Fruit fly (Drosophila melanogaster) whole organism, embryonic: ENCODE data around the gene MtnD.
A peak's percentile ranks its signal among the peaks of the same experiment; 100 is the strongest.

Experiments used
- Adf1 ChIP-seq: fragments of 200-800 bp; sonication (Bioruptor generic); IDR thresholded peaks from 2 replicates; pipeline ENCODE4 v1.3.6; 2022; ENCODE audit warnings: missing biosample characterization, missing genetic modification characterization
- B-H1 ChIP-seq: fragments of 200-800 bp; sonication (Bioruptor generic); IDR thresholded peaks from 3 replicates; pipeline ENCODE4 v1.3.6; 2022; ENCODE audit warnings: missing biosample characterization, missing genetic modification characterization
- Blimp-1 ChIP-seq: fragments of 200-800 bp; sonication (Bioruptor generic); optimal IDR thresholded peaks from 3 replicates; lab custom pipeline; 2018; ENCODE audit warnings: missing biosample characterization, missing genetic modification characterization, mild to moderate bottlenecking, moderate library complexity, missing genetic modification reagents
- C15 ChIP-seq: fragments of 200-800 bp; sonication (Bioruptor generic); IDR thresholded peaks from 3 replicates; pipeline ENCODE4 v1.3.6; 2022; ENCODE audit warnings: missing biosample characterization, missing genetic modification characterization
- CG10147 ChIP-seq: fragments of 200-800 bp; sonication (Bioruptor generic); optimal IDR thresholded peaks from 2 replicates; lab custom pipeline; 2019; ENCODE audit warnings: missing biosample characterization, mild to moderate bottlenecking, missing genetic modification characterization, moderate library complexity
- CG10209 ChIP-seq: fragments of 200-800 bp; sonication (Bioruptor generic); optimal IDR thresholded peaks from 3 replicates; lab custom pipeline; 2017; ENCODE audit warnings: missing biosample characterization, mild to moderate bottlenecking, missing genetic modification characterization, missing genetic modification reagents
- CG10654 ChIP-seq: fragments of 200-800 bp; sonication (Bioruptor generic); optimal IDR thresholded peaks from 2 replicates; lab custom pipeline; 2016; ENCODE audit warnings: missing biosample characterization, missing genetic modification characterization
- CG11504 ChIP-seq: fragments of 200-800 bp; sonication (Bioruptor generic); optimal IDR thresholded peaks from 3 replicates; lab custom pipeline; 2019; ENCODE audit warnings: missing biosample characterization, mild to moderate bottlenecking, missing genetic modification characterization, moderate library complexity
- CG16863 ChIP-seq: fragments of 200-800 bp; sonication (Bioruptor generic); optimal IDR thresholded peaks from 3 replicates; lab custom pipeline; 2016; ENCODE audit warnings: missing biosample characterization, missing genetic modification characterization
- CG17359 ChIP-seq: fragments of 200-800 bp; sonication (Bioruptor generic); optimal IDR thresholded peaks from 3 replicates; lab custom pipeline; 2018; ENCODE audit warnings: missing biosample characterization, mild to moderate bottlenecking, missing genetic modification characterization, moderate library complexity
- CG17802 ChIP-seq: fragments of 200-800 bp; sonication (Bioruptor generic); optimal IDR thresholded peaks from 2 replicates; lab custom pipeline; 2018; ENCODE audit warnings: missing biosample characterization, mild to moderate bottlenecking, missing genetic modification characterization, moderate library complexity
- CG1832 ChIP-seq: fragments of 200-800 bp; sonication (Bioruptor generic); optimal IDR thresholded peaks from 2 replicates; lab custom pipeline; 2017; ENCODE audit warnings: missing biosample characterization, mild to moderate bottlenecking, missing genetic modification characterization, inconsistent platforms
- CG2202 ChIP-seq: fragments of 200-800 bp; sonication (Bioruptor generic); optimal IDR thresholded peaks from 2 replicates; lab custom pipeline; 2018; ENCODE audit warnings: missing biosample characterization, mild to moderate bottlenecking, missing genetic modification characterization
- CG3163 ChIP-seq: fragments of 200-800 bp; sonication (Bioruptor generic); optimal IDR thresholded peaks from 3 replicates; lab custom pipeline; 2016; ENCODE audit warnings: missing biosample characterization, missing genetic modification characterization
- CG3838 ChIP-seq: fragments of 200-800 bp; sonication (Bioruptor generic); optimal IDR thresholded peaks from 3 replicates; lab custom pipeline; 2016; ENCODE audit warnings: missing biosample characterization, missing genetic modification characterization
- CG5245 ChIP-seq: fragments of 200-800 bp; sonication (Bioruptor generic); optimal IDR thresholded peaks from 3 replicates; lab custom pipeline; 2016; ENCODE audit warnings: missing biosample characterization, missing genetic modification characterization
- CG7556 ChIP-seq: fragments of 200-800 bp; sonication (Bioruptor generic); optimal IDR thresholded peaks from 2 replicates; lab custom pipeline; 2017; ENCODE audit warnings: missing biosample characterization, mild to moderate bottlenecking, missing genetic modification characterization
- CG7839 ChIP-seq: fragments of 200-800 bp; sonication (Bioruptor generic); optimal IDR thresholded peaks from 3 replicates; lab custom pipeline; 2018; ENCODE audit warnings: missing biosample characterization, mild to moderate bottlenecking, missing genetic modification characterization, moderate library complexity
- CG8281 ChIP-seq: fragments of 200-800 bp; sonication (Bioruptor generic); optimal IDR thresholded peaks from 2 replicates; lab custom pipeline; 2018; ENCODE audit warnings: missing biosample characterization, mild to moderate bottlenecking, missing genetic modification characterization, moderate library complexity
- D19B ChIP-seq: fragments of 200-800 bp; sonication (Bioruptor generic); optimal IDR thresholded peaks from 2 replicates; lab custom pipeline; 2017; ENCODE audit warnings: missing biosample characterization, mild to moderate bottlenecking, missing genetic modification characterization
- Dbx ChIP-seq: fragments of 200-800 bp; sonication (Bioruptor generic); IDR thresholded peaks from 3 replicates; pipeline ENCODE4 v1.3.6; 2022; ENCODE audit warnings: missing biosample characterization, missing genetic modification characterization
- Deaf1 ChIP-seq: fragments of 200-800 bp; optimal IDR thresholded peaks from 3 replicates; lab custom pipeline; 2019; ENCODE audit warnings: missing biosample characterization, mild to moderate bottlenecking, missing genetic modification characterization, moderate library complexity
- Eip74EF ChIP-seq, 2 experiments: fragments of 200-800 bp in 1 of 2; fragments of >200 bp in 1 of 2; sonication (Bioruptor generic) in 1 of 2; optimal IDR thresholded peaks; 2 replicates each; lab custom pipeline; 2017 to 2019; ENCODE audit warnings: missing biosample characterization in 2 of 2, missing genetic modification characterization in 2 of 2, mild to moderate bottlenecking in 1 of 2, moderate library complexity in 1 of 2
- Elba2 ChIP-seq: fragments of 200-800 bp; sonication (Bioruptor generic); optimal IDR thresholded peaks from 3 replicates; lab custom pipeline; 2016; ENCODE audit warnings: missing biosample characterization, missing genetic modification characterization
- Hr3 ChIP-seq: fragments of 200-800 bp; sonication (Bioruptor generic); optimal IDR thresholded peaks from 3 replicates; lab custom pipeline; 2016; ENCODE audit warnings: missing biosample characterization, missing genetic modification characterization
- Mad ChIP-seq: fragments of 200-800 bp; sonication (Bioruptor generic); optimal IDR thresholded peaks from 2 replicates; lab custom pipeline; 2016; ENCODE audit warnings: missing biosample characterization, missing genetic modification characterization
- Neu2 ChIP-seq: fragments of 200-800 bp; sonication (Bioruptor generic); optimal IDR thresholded peaks from 3 replicates; lab custom pipeline; 2016; ENCODE audit warnings: missing biosample characterization, missing genetic modification characterization, borderline replicate concordance
- Rfx ChIP-seq: fragments of 200-800 bp; sonication (Bioruptor generic); IDR thresholded peaks from 2 replicates; pipeline ENCODE4 v1.3.6; 2022; ENCODE audit warnings: missing biosample characterization, missing genetic modification characterization
- corto ChIP-seq: fragments of 200-800 bp; sonication (Bioruptor generic); optimal IDR thresholded peaks from 2 replicates; lab custom pipeline; 2016; ENCODE audit warnings: missing biosample characterization, mild to moderate bottlenecking, missing genetic modification characterization, moderate library complexity
- en ChIP-seq: fragments of 200-800 bp; sonication (Bioruptor generic); optimal IDR thresholded peaks from 2 replicates; lab custom pipeline; 2016; ENCODE audit warnings: missing biosample characterization, missing genetic modification characterization
- gsb ChIP-seq: fragments of 200-800 bp; sonication (Bioruptor generic); IDR thresholded peaks from 2 replicates; pipeline ENCODE4 v1.3.6; 2022; ENCODE audit warnings: missing biosample characterization, missing genetic modification characterization
- hb ChIP-seq: fragments of 200-800 bp; sonication (Bioruptor generic); IDR thresholded peaks from 3 replicates; pipeline ENCODE4 v1.3.6; 2022; ENCODE audit warnings: missing biosample characterization, missing genetic modification characterization; ENCODE audit not compliant: partially characterized antibody
- hbn ChIP-seq: fragments of 200-800 bp; sonication (Bioruptor generic); IDR thresholded peaks from 2 replicates; pipeline ENCODE4 v1.3.6; 2022; ENCODE audit warnings: missing biosample characterization, missing genetic modification characterization; ENCODE audit not compliant: partially characterized antibody
- hkb ChIP-seq, 2 experiments: fragments of 200-800 bp in 1 of 2; fragments of >200 bp in 1 of 2; sonication (Bioruptor generic) in 1 of 2; IDR thresholded peaks in 1 of 2; optimal IDR thresholded peaks in 1 of 2; 2 replicates each; pipeline versions ENCODE4 v1.3.6 to Lab custom; 2017 to 2022; ENCODE audit warnings: missing biosample characterization in 1 of 2, missing genetic modification characterization in 1 of 2
- jigr1 ChIP-seq: fragments of 200-800 bp; sonication (Bioruptor generic); IDR thresholded peaks from 3 replicates; pipeline ENCODE4 v1.3.6; 2022; ENCODE audit warnings: missing biosample characterization, missing genetic modification characterization
- mirr ChIP-seq: fragments of 200-800 bp; sonication (Bioruptor generic); optimal IDR thresholded peaks from 3 replicates; lab custom pipeline; 2018; ENCODE audit warnings: missing biosample characterization, mild to moderate bottlenecking, missing genetic modification characterization
- nerfin-1 ChIP-seq: fragments of 200-800 bp; sonication (Bioruptor generic); optimal IDR thresholded peaks from 3 replicates; lab custom pipeline; 2019; ENCODE audit warnings: missing biosample characterization, mild to moderate bottlenecking, missing genetic modification characterization, moderate library complexity
- pnt ChIP-seq: fragments of 200-800 bp; sonication (Bioruptor generic); optimal IDR thresholded peaks from 3 replicates; lab custom pipeline; 2016; ENCODE audit warnings: missing biosample characterization, missing genetic modification characterization
- prd ChIP-seq, 3 experiments: fragments of >200 bp in 2 of 3; fragments of 200-800 bp in 1 of 3; sonication (Bioruptor generic) in 1 of 3; optimal IDR thresholded peaks in 2 of 3; IDR thresholded peaks in 1 of 3; 2 replicates in 2 of 3; 3 replicates in 1 of 3; pipeline versions ENCODE4 v1.3.6 to Lab custom; 2017 to 2022; ENCODE audit warnings: missing biosample characterization in 1 of 3, missing genetic modification characterization in 1 of 3
- scrt ChIP-seq: fragments of 200-800 bp; sonication (Bioruptor generic); optimal IDR thresholded peaks from 2 replicates; lab custom pipeline; 2018; ENCODE audit warnings: missing biosample characterization, mild to moderate bottlenecking, missing genetic modification characterization, moderate library complexity
- seq ChIP-seq: fragments of 200-800 bp; sonication (Bioruptor generic); IDR thresholded peaks from 2 replicates; pipeline ENCODE4 v1.3.6; 2022; ENCODE audit warnings: missing biosample characterization, missing genetic modification characterization
- sisA ChIP-seq: fragments of 200-800 bp; sonication (Bioruptor generic); IDR thresholded peaks from 2 replicates; pipeline ENCODE4 v1.3.6; 2022; ENCODE audit warnings: missing biosample characterization, missing genetic modification characterization
- sqz ChIP-seq: fragments of 200-800 bp; sonication (Bioruptor generic); optimal IDR thresholded peaks from 3 replicates; lab custom pipeline; 2018; ENCODE audit warnings: missing biosample characterization, mild to moderate bottlenecking, missing genetic modification characterization
- wor ChIP-seq: fragments of 200-800 bp; sonication (Bioruptor generic); IDR thresholded peaks from 2 replicates; pipeline ENCODE4 v1.3.6; 2022; ENCODE audit warnings: missing biosample characterization, missing genetic modification characterization
- zen ChIP-seq: fragments of 200-800 bp; sonication (Bioruptor generic); optimal IDR thresholded peaks from 3 replicates; lab custom pipeline; 2018; ENCODE audit warnings: missing biosample characterization, mild to moderate bottlenecking, missing genetic modification characterization, moderate library complexity

The MtnD gene

dm6 chr3R:20555023-20555422 lies 20.3 kb downstream of the MtnD start (continued):
- TF ChIP-seq sisA (GFP tag; lab: Robert Waterston, UW): peak; percentile 51
- peak; percentile 27 for TF ChIP-seq CG7556 (GFP tag; lab: Kevin White, UChicago)
- TF ChIP-seq hkb (optimal IDR thresholded peaks at IDR 0.05; lab: Kevin White, UChicago): no peak
- peak; percentile 76 for TF ChIP-seq hkb (GFP tag; IDR thresholded peaks at IDR 0.05; lab: Robert Waterston, UW)
- no peak for TF ChIP-seq CG3838 (GFP tag; lab: Kevin White, UChicago)
- peak; percentile 82 for TF ChIP-seq CG7839 (tag; lab: Kevin White, UChicago)
- TF ChIP-seq CG10147 (GFP tag; lab: Kevin White, UChicago): no peak
- no peak for TF ChIP-seq zen (tag; lab: Kevin White, UChicago)
- TF ChIP-seq CG8281 (tag; lab: Kevin White, UChicago): peak; percentile 12
- no peak for TF ChIP-seq en
- no peak for TF ChIP-seq CG3163
- no peak for TF ChIP-seq Adf1 (GFP tag; lab: Robert Waterston, UW)
- TF ChIP-seq Blimp-1 (GFP tag; lab: Kevin White, UChicago): peak; percentile 43
- no peak for TF ChIP-seq hbn
- TF ChIP-seq gsb (GFP tag; lab: Robert Waterston, UW): 0 out of 2 replicates have a peak, but pooled peaks have one; percentile 21
- 0 out of 3 replicates have a peak, but pooled peaks have one; percentile 24 for TF ChIP-seq C15 (GFP tag; lab: Robert Waterston, UW)
- no peak for TF ChIP-seq Mad (GFP tag; lab: Kevin White, UChicago)
- no peak for TF ChIP-seq jigr1
- TF ChIP-seq scrt (GFP tag; lab: Kevin White, UChicago): peak; percentile 70
- no peak for TF ChIP-seq Elba2
- no peak; the same call in 2 of the 3 replicates for TF ChIP-seq B-H1 (GFP tag; lab: Robert Waterston, UW)
- TF ChIP-seq nerfin-1: no peak
- peak; percentile 45 for TF ChIP-seq CG17359 (tag; lab: Kevin White, UChicago)
- no peak for TF ChIP-seq CG1832 (GFP tag; lab: Kevin White, UChicago)
- peak in 1 of 2 experiments; percentile 56 for TF ChIP-seq Eip74EF (GFP tag; optimal IDR thresholded peaks at IDR 0.05; lab: Kevin White, UChicago)
- TF ChIP-seq CG11504 (tag; lab: Kevin White, UChicago): peak; percentile 83
- TF ChIP-seq hb: no peak
- peak; percentile 81 for TF ChIP-seq Rfx (GFP tag; lab: Robert Waterston, UW)
- TF ChIP-seq CG2202: no peak
- TF ChIP-seq Deaf1 (tag; lab: Kevin White, UChicago): peak; percentile 44
- TF ChIP-seq CG10209: no peak
- TF ChIP-seq mirr (GFP tag; lab: Kevin White, UChicago): peak; percentile 42
- TF ChIP-seq pnt (GFP tag; lab: Kevin White, UChicago): peak; percentile 12
- no peak for TF ChIP-seq CG5245 (GFP tag; lab: Kevin White, UChicago)
- no peak for TF ChIP-seq Neu2
- TF ChIP-seq D19B (GFP tag; lab: Kevin White, UChicago): peak; percentile 73
- TF ChIP-seq Hr3: no peak
- no peak for TF ChIP-seq CG17802 (tag; lab: Kevin White, UChicago)
- TF ChIP-seq Dbx (GFP tag; lab: Robert Waterston, UW): peak; percentile 69; the same call in 2 of the 3 replicates
- peak; percentile 36 for TF ChIP-seq corto (GFP tag; lab: Kevin White, UChicago)
- TF ChIP-seq CG10654 (GFP tag; lab: Kevin White, UChicago): no peak
- no peak for TF ChIP-seq prd (optimal IDR thresholded peaks at IDR 0.05; lab: Kevin White, UChicago)
- peak; percentile 64; the same call in 2 of the 3 replicates for TF ChIP-seq prd (GFP tag; IDR thresholded peaks at IDR 0.05; lab: Robert Waterston, UW)
- TF ChIP-seq seq (GFP tag; lab: Robert Waterston, UW): no peak
- no peak for TF ChIP-seq CG16863 (GFP tag; lab: Kevin White, UChicago)
- TF ChIP-seq wor (GFP tag; lab: Robert Waterston, UW): no peak
- TF ChIP-seq sqz (GFP tag; lab: Kevin White, UChicago): peak; percentile 23
- TF ChIP-seq, all 482 proteins: peak for 164
